Worm (Caenorhabditis elegans) whole organism, early embryonic: ENCODE data around the gene ZK180.6.

ENCODE experiments used
- flt-1 ChIP-seq: fragments of 200-800 bp; sonication (Bioruptor generic); IDR thresholded peaks from 2 replicates; pipeline ENCODE4 v1.3.6; 2022; ENCODE audit warnings: missing genetic modification characterization, missing compliant biosample characterization
- tbx-37 ChIP-seq: fragments of 200-800 bp; sonication (Bioruptor generic); conservative IDR thresholded peaks from 2 replicates; pipeline ENCODE4 v1.3.6; 2022; ENCODE audit warnings: missing genetic modification reagents, missing genetic modification characterization, missing compliant biosample characterization

- no peak for TF ChIP-seq flt-1
- no peak for TF ChIP-seq tbx-37
These were observed 46.2 kb downstream of the ZK180.6 start for ce11 chrIV:4478612-4479011.
